Worm (Caenorhabditis elegans) whole organism, L1 larva: ENCODE results near the gene col-129.

Experiments
- ceh-88 ChIP-seq: fragments of 200-800 bp; sonication (Bioruptor generic); IDR thresholded peaks from 2 replicates; pipeline ENCODE4 v1.3.6; 2022; ENCODE audit warnings: missing genetic modification characterization, missing compliant biosample characterization
- ces-1 ChIP-seq: fragments of 150-350 bp; optimal IDR thresholded peaks from 2 replicates; lab custom pipeline; 2014; ENCODE audit warnings: missing biosample characterization, missing genetic modification reagents, missing genetic modification characterization
- lsy-2 ChIP-seq, 2 experiments: fragments of 150-350 bp; optimal IDR thresholded peaks; 2 replicates each; lab custom pipeline; 2014; ENCODE audit warnings: missing biosample characterization in 2 of 2, missing genetic modification characterization in 2 of 2
- nhr-76 ChIP-seq: sonication (generic microtip); optimal IDR thresholded peaks from 2 replicates; lab custom pipeline; 2017; ENCODE audit warnings: missing biosample characterization, missing genetic modification characterization
- pqm-1 ChIP-seq: sonication (generic microtip); optimal IDR thresholded peaks from 3 replicates; lab custom pipeline; 2017; ENCODE audit warnings: missing biosample characterization, missing genetic modification characterization
- rnt-1 ChIP-seq: sonication (generic microtip); optimal IDR thresholded peaks from 2 replicates; lab custom pipeline; 2016; ENCODE audit warnings: mild to moderate bottlenecking, missing genetic modification characterization, moderate library complexity, missing compliant biosample characterization
- swsn-7 ChIP-seq: sonication (generic microtip); optimal IDR thresholded peaks from 2 replicates; lab custom pipeline; 2016; ENCODE audit warnings: missing genetic modification characterization, missing compliant biosample characterization
- unc-62 ChIP-seq: fragments of 150-350 bp; optimal IDR thresholded peaks from 2 replicates; lab custom pipeline; 2014; ENCODE audit warnings: missing biosample characterization, missing genetic modification reagents, missing genetic modification characterization
- vab-15 ChIP-seq: sonication (generic microtip); optimal IDR thresholded peaks from 2 replicates; lab custom pipeline; 2017; ENCODE audit warnings: missing genotype, mild to moderate bottlenecking, missing genetic modification characterization, missing compliant biosample characterization

ce11 chrIV:12133776-12134175, 23.5 kb upstream of the col-129 start:
- no peak for TF ChIP-seq lsy-2 (tag; optimal IDR thresholded peaks at IDR 0.05; lab: Kevin White, UChicago)
- no peak for TF ChIP-seq vab-15 (tag; lab: Kevin White, UChicago)
- no peak for TF ChIP-seq rnt-1 (tag; lab: Kevin White, UChicago)
- TF ChIP-seq pqm-1 (tag; lab: Kevin White, UChicago): no peak
- no peak for TF ChIP-seq ces-1 (GFP tag; lab: Kevin White, UChicago)
- no peak for TF ChIP-seq unc-62 (GFP tag; lab: Kevin White, UChicago)
- no peak for TF ChIP-seq nhr-76
- no peak for TF ChIP-seq swsn-7 (tag; lab: Kevin White, UChicago)
- no peak for TF ChIP-seq ceh-88 (GFP tag; lab: Robert Waterston, UW)
